Worm (Caenorhabditis elegans) whole organism, L4 larva: ENCODE data around the gene B0554.4.
A peak's percentile ranks its signal among the peaks of the same experiment; 100 is the strongest.

Source experiments
- F26F4.8 ChIP-seq: fragments of 200-800 bp; sonication (Bioruptor generic); conservative IDR thresholded peaks from 2 replicates; pipeline ENCODE4 v1.3.6; 2022; ENCODE audit warnings: missing genetic modification characterization, missing compliant biosample characterization
- F37D6.2 ChIP-seq: sonication (generic microtip); optimal IDR thresholded peaks from 2 replicates; lab custom pipeline; 2016; ENCODE audit warnings: mild to moderate bottlenecking, missing genetic modification characterization, missing compliant biosample characterization
- F44E2.7 ChIP-seq: fragments of 200-800 bp; sonication (Bioruptor generic); IDR thresholded peaks from 2 replicates; pipeline ENCODE4 v2.1.2; 2022; ENCODE audit warnings: missing genetic modification characterization, missing compliant biosample characterization
- Y5F2A.4 ChIP-seq: fragments of 200-800 bp; sonication (Bioruptor generic); optimal IDR thresholded peaks from 2 replicates; lab custom pipeline; 2018; ENCODE audit warnings: mild to moderate bottlenecking, missing genetic modification characterization, missing compliant biosample characterization
- ama-1 ChIP-seq: fragments of 150-350 bp; optimal IDR thresholded peaks from 2 replicates; lab custom pipeline; 2014; ENCODE audit warnings: inconsistent platforms, mixed read lengths
- ceh-20 ChIP-seq: fragments of 200-800 bp; sonication (Bioruptor generic); IDR thresholded peaks from 2 replicates; pipeline ENCODE4 v1.3.6; 2022; ENCODE audit warnings: missing genetic modification reagents, missing genetic modification characterization, missing compliant biosample characterization
- ceh-32 ChIP-seq: sonication (generic microtip); optimal IDR thresholded peaks from 2 replicates; lab custom pipeline; 2016; ENCODE audit warnings: mild to moderate bottlenecking, missing genetic modification characterization, missing compliant biosample characterization; ENCODE audit not compliant: poor library complexity
- cey-2 ChIP-seq: sonication (generic microtip); optimal IDR thresholded peaks from 3 replicates; lab custom pipeline; 2017; ENCODE audit warnings: missing genetic modification characterization, mild to moderate bottlenecking, missing compliant biosample characterization, antibody characterized with exemption, borderline replicate concordance; ENCODE audit not compliant: insufficient read depth
- ctbp-1 ChIP-seq: fragments of 200-800 bp; sonication (Bioruptor generic); IDR thresholded peaks from 2 replicates; pipeline ENCODE4 v1.3.6; 2022; ENCODE audit warnings: missing genetic modification reagents, missing genetic modification characterization, missing compliant biosample characterization
- daf-12 ChIP-seq: fragments of 150-350 bp; optimal IDR thresholded peaks from 2 replicates; lab custom pipeline; 2014; ENCODE audit warnings: missing biosample characterization, missing genetic modification reagents, missing genetic modification characterization
- daf-16 ChIP-seq, 3 experiments: sonication (generic microtip); optimal IDR thresholded peaks; 2 replicates each; lab custom pipeline; 2016 to 2017; ENCODE audit warnings: missing genetic modification characterization in 3 of 3, missing genetic modification reagents in 3 of 3, mild to moderate bottlenecking in 2 of 3, missing compliant biosample characterization in 2 of 3, missing biosample characterization in 1 of 3, moderate library complexity in 1 of 3
- daf-8 ChIP-seq: fragments of 200-800 bp; sonication (Bioruptor generic); IDR thresholded peaks from 2 replicates; pipeline ENCODE4 v1.3.6; 2022; ENCODE audit warnings: missing genetic modification characterization, missing compliant biosample characterization
- dmd-6 ChIP-seq: fragments of 200-800 bp; sonication (Bioruptor generic); IDR thresholded peaks from 2 replicates; pipeline ENCODE4 v1.3.6; 2022; ENCODE audit warnings: missing genetic modification reagents, missing genetic modification characterization, missing compliant biosample characterization
- dve-1 ChIP-seq: sonication (generic microtip); optimal IDR thresholded peaks from 2 replicates; lab custom pipeline; 2017; ENCODE audit warnings: antibody characterized with exemption, mild to moderate bottlenecking, missing genetic modification characterization, missing compliant biosample characterization; ENCODE audit not compliant: insufficient read depth
- egl-27 ChIP-seq: sonication (generic microtip); optimal IDR thresholded peaks from 3 replicates; lab custom pipeline; 2017; ENCODE audit warnings: missing biosample characterization, missing genetic modification reagents, missing genetic modification characterization
- hif-1 ChIP-seq, 2 experiments: sonication (generic microtip); optimal IDR thresholded peaks; 2 replicates each; lab custom pipeline; 2016 to 2017; ENCODE audit warnings: missing compliant biosample characterization in 2 of 2, missing genetic modification characterization in 2 of 2, missing genetic modification reagents in 2 of 2, missing genotype in 2 of 2, mild to moderate bottlenecking in 1 of 2
- hlh-11 ChIP-seq: fragments of 200-800 bp; sonication (Bioruptor generic); optimal IDR thresholded peaks from 2 replicates; lab custom pipeline; 2018; ENCODE audit warnings: mild to moderate bottlenecking, missing genetic modification characterization, missing compliant biosample characterization
- hlh-30 ChIP-seq: sonication (generic microtip); optimal IDR thresholded peaks from 2 replicates; lab custom pipeline; 2017; ENCODE audit warnings: antibody characterized with exemption, mild to moderate bottlenecking, missing genetic modification characterization, missing compliant biosample characterization; ENCODE audit not compliant: insufficient read depth
- lin-15B ChIP-seq: fragments of 150-350 bp; sonication (generic microtip); optimal IDR thresholded peaks from 3 replicates; lab custom pipeline; 2014; ENCODE audit warnings: missing biosample characterization, missing genetic modification characterization
- lin-29 ChIP-seq: fragments of 200-800 bp; sonication (Bioruptor generic); IDR thresholded peaks from 2 replicates; pipeline ENCODE4 v1.3.6; 2022; ENCODE audit warnings: missing genetic modification reagents, missing genetic modification characterization, missing compliant biosample characterization
- lin-38 ChIP-seq: fragments of 200-800 bp; sonication (Bioruptor generic); IDR thresholded peaks from 2 replicates; pipeline ENCODE4 v1.3.6; 2022; ENCODE audit warnings: missing genetic modification reagents, missing genetic modification characterization, missing compliant biosample characterization
- lsy-2 ChIP-seq, 2 experiments: fragments of 150-350 bp in 1 of 2; sonication (generic microtip) in 1 of 2; optimal IDR thresholded peaks; 2 replicates each; lab custom pipeline; 2014 to 2017; ENCODE audit warnings: missing biosample characterization in 2 of 2, missing genetic modification characterization in 2 of 2
- madf-5 ChIP-seq, 2 experiments: fragments of 200-800 bp; sonication (Bioruptor generic); IDR thresholded peaks; 2 replicates each; pipeline ENCODE4 v1.3.6; 2022; ENCODE audit warnings: missing compliant biosample characterization in 2 of 2, missing genetic modification characterization in 2 of 2
- mdl-1 ChIP-seq, 2 experiments: fragments of 150-350 bp in 1 of 2; sonication (generic microtip) in 1 of 2; optimal IDR thresholded peaks; 2 replicates each; lab custom pipeline; 2014 to 2017; ENCODE audit warnings: missing biosample characterization in 2 of 2, missing genetic modification characterization in 2 of 2
- mes-2 ChIP-seq: sonication (generic microtip); optimal IDR thresholded peaks from 2 replicates; lab custom pipeline; 2016; ENCODE audit warnings: missing genotype, mild to moderate bottlenecking, missing genetic modification characterization, missing compliant biosample characterization; ENCODE audit not compliant: poor library complexity, severe bottlenecking
- mxl-3 ChIP-seq: fragments of 200-800 bp; sonication (Bioruptor generic); optimal IDR thresholded peaks from 2 replicates; lab custom pipeline; 2018; ENCODE audit warnings: mild to moderate bottlenecking, missing genetic modification characterization, missing compliant biosample characterization
- nhr-102 ChIP-seq: sonication (generic microtip); optimal IDR thresholded peaks from 2 replicates; lab custom pipeline; 2016; ENCODE audit warnings: mild to moderate bottlenecking, missing genetic modification characterization, moderate library complexity, missing compliant biosample characterization
- nhr-237 ChIP-seq: sonication (generic microtip); optimal IDR thresholded peaks from 2 replicates; lab custom pipeline; 2017; ENCODE audit warnings: missing biosample characterization, missing genetic modification characterization
- nhr-25 ChIP-seq: sonication (generic microtip); optimal IDR thresholded peaks from 2 replicates; lab custom pipeline; 2017; ENCODE audit warnings: missing genetic modification characterization, mild to moderate bottlenecking, missing compliant biosample characterization, antibody characterized with exemption, moderate library complexity, borderline replicate concordance; ENCODE audit not compliant: insufficient read depth
- nhr-28 ChIP-seq: fragments of 150-350 bp; optimal IDR thresholded peaks from 2 replicates; lab custom pipeline; 2014; ENCODE audit warnings: missing biosample characterization, missing genetic modification characterization
- nhr-48 ChIP-seq: sonication (generic microtip); optimal IDR thresholded peaks from 2 replicates; lab custom pipeline; 2016; ENCODE audit warnings: mild to moderate bottlenecking, missing genetic modification characterization, missing compliant biosample characterization
- nhr-6 ChIP-seq: fragments of 150-350 bp; optimal IDR thresholded peaks from 2 replicates; lab custom pipeline; 2014; ENCODE audit warnings: missing biosample characterization, missing genetic modification characterization
- nhr-77 ChIP-seq: fragments of 150-350 bp; optimal IDR thresholded peaks from 2 replicates; lab custom pipeline; 2014; ENCODE audit warnings: missing biosample characterization, missing genetic modification characterization
- pha-4 ChIP-seq, 2 experiments: fragments of 150-350 bp in 1 of 2; fragments of 200-800 bp in 1 of 2; sonication (Bioruptor generic) in 1 of 2; IDR thresholded peaks in 1 of 2; optimal IDR thresholded peaks in 1 of 2; 2 replicates each; pipeline versions ENCODE4 v1.3.6 to Lab custom; 2014 to 2022; ENCODE audit warnings: missing genetic modification characterization in 2 of 2, missing genetic modification reagents in 2 of 2, missing biosample characterization in 1 of 2, missing compliant biosample characterization in 1 of 2
- php-3 ChIP-seq: fragments of 200-800 bp; sonication (Bioruptor generic); IDR thresholded peaks from 2 replicates; pipeline ENCODE4 v1.3.6; 2022; ENCODE audit warnings: missing genetic modification reagents, missing genetic modification characterization, missing compliant biosample characterization
- pqm-1 ChIP-seq: sonication (generic microtip); optimal IDR thresholded peaks from 2 replicates; lab custom pipeline; 2017; ENCODE audit warnings: missing biosample characterization, missing genetic modification characterization
- snpc-4 ChIP-seq: fragments of 150-350 bp; optimal IDR thresholded peaks from 2 replicates; lab custom pipeline; 2014; ENCODE audit warnings: missing biosample characterization, missing genetic modification characterization
- spr-3 ChIP-seq: fragments of 200-800 bp; sonication (Bioruptor generic); optimal IDR thresholded peaks from 2 replicates; lab custom pipeline; 2018; ENCODE audit warnings: mild to moderate bottlenecking, missing genetic modification characterization, missing compliant biosample characterization
- vab-7 ChIP-seq: fragments of 200-800 bp; sonication (Bioruptor generic); IDR thresholded peaks from 2 replicates; pipeline ENCODE4 v1.3.6; 2022; ENCODE audit warnings: missing genetic modification reagents, missing genetic modification characterization, missing compliant biosample characterization
- zfp-2 ChIP-seq: sonication (generic microtip); optimal IDR thresholded peaks from 2 replicates; lab custom pipeline; 2016; ENCODE audit warnings: mild to moderate bottlenecking, missing genetic modification characterization, missing compliant biosample characterization
- zip-2 ChIP-seq: fragments of 150-350 bp; optimal IDR thresholded peaks from 2 replicates; lab custom pipeline; 2014; ENCODE audit warnings: missing biosample characterization, missing genetic modification characterization
- ztf-7 ChIP-seq: fragments of 150-350 bp; optimal IDR thresholded peaks from 2 replicates; lab custom pipeline; 2014; ENCODE audit warnings: missing biosample characterization, missing genetic modification characterization

The B0554.4 gene

ce11 chrV:457839-458238 lies 28.9 kb downstream of the B0554.4 start (continued):
- no peak for TF ChIP-seq ceh-32 (tag; lab: Kevin White, UChicago)
- TF ChIP-seq cey-2 (tag; lab: Kevin White, UChicago) = no peak
- TF ChIP-seq, all 104 proteins: peak for 4

- TF ChIP-seq nhr-237 (tag; lab: Kevin White, UChicago) = no peak
- TF ChIP-seq daf-16 (GFP tag; optimal IDR thresholded peaks at IDR 0.05; lab: Kevin White, UChicago) = no peak
- TF ChIP-seq daf-16 (tag; optimal IDR thresholded peaks at IDR 0.05; lab: Kevin White, UChicago) = peak; percentile 81
- TF ChIP-seq pqm-1 (tag; lab: Kevin White, UChicago) = peak; percentile 62
- peak; percentile 60 for TF ChIP-seq hlh-30
- TF ChIP-seq nhr-48 = peak; percentile 49
- no peak for TF ChIP-seq F44E2.7 (GFP tag; lab: Robert Waterston, UW)
- TF ChIP-seq mdl-1 (tag; optimal IDR thresholded peaks at IDR 0.05; lab: Kevin White, UChicago) = no peak
- peak in 1 of 2 experiments; percentile 6 for TF ChIP-seq lsy-2 (tag; optimal IDR thresholded peaks at IDR 0.05; lab: Kevin White, UChicago)
- TF ChIP-seq dmd-6 (GFP tag; lab: Robert Waterston, UW) = peak; percentile 89
- no peak for TF ChIP-seq egl-27 (tag; lab: Kevin White, UChicago)
- peak; percentile 99 for TF ChIP-seq nhr-28 (tag; lab: Kevin White, UChicago)
- TF ChIP-seq nhr-102 (tag; lab: Kevin White, UChicago) = peak; percentile 35
- TF ChIP-seq nhr-77 (tag; lab: Kevin White, UChicago) = peak; percentile 66
- TF ChIP-seq ceh-20 (GFP tag; lab: Robert Waterston, UW) = no peak
- TF ChIP-seq mes-2 (tag; lab: Kevin White, UChicago) = peak; percentile 39
- no peak for TF ChIP-seq nhr-25 (tag; lab: Kevin White, UChicago)
- TF ChIP-seq hlh-11 (tag; lab: Kevin White, UChicago) = peak; percentile 63
- TF ChIP-seq dve-1 (tag; lab: Kevin White, UChicago) = peak; percentile 80
- no peak for TF ChIP-seq Y5F2A.4
- TF ChIP-seq lin-29 (GFP tag; lab: Robert Waterston, UW) = no peak
- peak in 1 of 2 experiments; percentile 14 for TF ChIP-seq hif-1 (tag; optimal IDR thresholded peaks at IDR 0.05; lab: Kevin White, UChicago)
- peak; percentile 76 for TF ChIP-seq php-3 (GFP tag; lab: Robert Waterston, UW)
- no peak for TF ChIP-seq snpc-4 (tag; lab: Kevin White, UChicago)
- no peak for TF ChIP-seq lin-15B (tag; lab: Kevin White, UChicago)
- TF ChIP-seq daf-8 (GFP tag; lab: Robert Waterston, UW) = no peak
- no peak for TF ChIP-seq nhr-6 (tag; lab: Kevin White, UChicago)
Observed at ce11 chrV:459464-459863, 30.5 kb downstream of the B0554.4 start, which contains the start of gene nhr-203. Gene nhr-203 (plus strand): TSS chrV:459795.

DNA sequence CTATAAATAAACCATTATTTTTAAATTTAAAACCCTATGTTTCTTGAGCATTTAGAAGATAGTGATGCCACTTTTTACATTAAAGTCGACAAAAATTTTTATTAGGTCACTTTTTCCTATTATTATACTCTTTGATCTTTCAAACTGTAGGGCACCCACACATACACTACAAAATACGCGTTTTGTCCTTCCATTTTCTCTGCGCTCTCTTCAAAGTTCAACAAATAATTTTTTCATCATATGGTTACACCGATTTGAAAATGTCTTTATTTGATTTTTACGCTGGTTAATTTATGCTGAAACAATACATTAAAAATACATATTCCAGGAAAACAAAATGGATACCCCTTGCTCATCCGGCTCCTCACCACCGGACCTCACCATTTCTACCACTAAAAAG lies 33.3 kb downstream of the B0554.4 start, which contains the start of gene nhr-202:
Gene nhr-202 (plus strand): TSS at position 326 of the 400 bp plus-strand sequence.
- TF ChIP-seq dve-1 (tag; lab: Kevin White, UChicago) = peak; percentile 58
- TF ChIP-seq daf-12 (tag; lab: Kevin White, UChicago) = no peak
- no peak for TF ChIP-seq F37D6.2 (tag; lab: Kevin White, UChicago)
- TF ChIP-seq lin-29 (GFP tag; lab: Robert Waterston, UW) = no peak
- TF ChIP-seq dmd-6 (GFP tag; lab: Robert Waterston, UW) = peak; percentile 75
- TF ChIP-seq vab-7 (GFP tag; lab: Robert Waterston, UW) = no peak
- no peak for TF ChIP-seq hif-1 (tag; optimal IDR thresholded peaks at IDR 0.05; lab: Kevin White, UChicago)
- TF ChIP-seq pqm-1 (tag; lab: Kevin White, UChicago) = peak; percentile 24
- no peak for TF ChIP-seq mdl-1 (tag; optimal IDR thresholded peaks at IDR 0.05; lab: Kevin White, UChicago)
- TF ChIP-seq nhr-48 = peak; percentile 35
- TF ChIP-seq lin-38 = no peak
- no peak for TF ChIP-seq ctbp-1 (GFP tag; lab: Robert Waterston, UW)
- TF ChIP-seq nhr-102 (tag; lab: Kevin White, UChicago) = peak; percentile 43
- no peak for TF ChIP-seq mxl-3 (GFP tag; lab: Kevin White, UChicago)
- TF ChIP-seq zfp-2 = no peak
- TF ChIP-seq lin-15B (tag; lab: Kevin White, UChicago) = no peak
- peak; percentile 47 for TF ChIP-seq hlh-11 (tag; lab: Kevin White, UChicago)
- TF ChIP-seq F26F4.8 (GFP tag; lab: Robert Waterston, UW) = no peak
- no peak for TF ChIP-seq spr-3 (GFP tag; lab: Kevin White, UChicago)
- TF ChIP-seq hlh-30 = peak; percentile 12
- TF ChIP-seq zip-2 (tag; lab: Kevin White, UChicago) = no peak
- TF ChIP-seq daf-16 (GFP tag; optimal IDR thresholded peaks at IDR 0.05; lab: Kevin White, UChicago) = no peak
- peak; percentile 59 for TF ChIP-seq daf-16 (tag; optimal IDR thresholded peaks at IDR 0.05; lab: Kevin White, UChicago)
- no peak for TF ChIP-seq madf-5 (GFP tag; IDR thresholded peaks at IDR 0.05; lab: Robert Waterston, UW)
- peak; percentile 100 for TF ChIP-seq nhr-28 (tag; lab: Kevin White, UChicago)
- no peak for TF ChIP-seq nhr-6 (tag; lab: Kevin White, UChicago)
- peak; percentile 76 for TF ChIP-seq ztf-7
- TF ChIP-seq lsy-2 (tag; optimal IDR thresholded peaks at IDR 0.05; lab: Kevin White, UChicago) = peak in 1 of 2 experiments; percentile 16
- TF ChIP-seq pha-4 (GFP tag; IDR thresholded peaks at IDR 0.05; lab: Robert Waterston, UW) = no peak
- no peak for TF ChIP-seq pha-4 (tag; optimal IDR thresholded peaks at IDR 0.05; lab: Kevin White, UChicago)
- TF ChIP-seq ama-1 (lab: Kevin White, UChicago) = no peak
